Fruit fly (Drosophila melanogaster): ENCODE data around the gene Arfrp1.

Arfrp1 gene

DNA sequence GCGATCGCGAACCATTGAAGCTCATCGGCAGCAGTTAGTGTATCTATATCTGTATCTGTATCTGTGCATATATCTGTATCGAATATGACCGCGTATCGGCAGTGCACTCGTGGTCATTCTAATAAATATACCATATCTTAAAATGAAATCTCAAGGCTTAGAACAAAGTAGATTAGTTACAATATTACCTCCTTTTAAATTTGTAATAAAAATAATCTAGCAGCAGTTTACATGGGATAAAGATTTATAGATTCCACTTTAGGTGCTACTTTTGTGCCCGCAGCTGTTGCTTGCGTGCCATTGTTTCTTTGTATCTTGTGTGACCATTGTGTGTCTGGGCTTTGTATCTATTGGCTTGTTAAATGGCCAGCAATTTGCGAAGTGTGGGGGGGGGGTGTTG lies 46.8 kb upstream of the Arfrp1 start (continued):
- TF ChIP-seq B-H1 (GFP tag; IDR thresholded peaks at IDR 0.05) (peak; percentile 58), rib (GFP tag; IDR thresholded peaks at IDR 0.05) (no peak), ewg (GFP tag; optimal IDR thresholded peaks at IDR 0.05) (peak; percentile 65), zen (tag; optimal IDR thresholded peaks at IDR 0.05) (peak; percentile 24), CG11723 (GFP tag; optimal IDR thresholded peaks at IDR 0.05) (peak; percentile 42), CG2120 (GFP tag; optimal IDR thresholded peaks at IDR 0.05) (peak; percentile 59), gsb-n (tag; optimal IDR thresholded peaks at IDR 0.05) (peak; percentile 55), Ravus (GFP tag; IDR thresholded peaks at IDR 0.05) (no peak), dysf (GFP tag; IDR thresholded peaks at IDR 0.05) (peak; percentile 84), oc (tag; optimal IDR thresholded peaks at IDR 0.05) (peak; percentile 84), sqz (GFP tag; optimal IDR thresholded peaks at IDR 0.05) (peak; percentile 29), CG3995 (GFP tag; optimal IDR thresholded peaks at IDR 0.05) (peak; percentile 23), Atf-2 (GFP tag; optimal IDR thresholded peaks at IDR 0.05) (peak; percentile 24), al (GFP tag; IDR thresholded peaks at IDR 0.05) (no peak), Adf1 (GFP tag; IDR thresholded peaks at IDR 0.05) (no peak), Camta (GFP tag; optimal IDR thresholded peaks at IDR 0.05) (peak; percentile 52), ind (GFP tag; optimal IDR thresholded peaks at IDR 0.05) (peak; percentile 61), CG17912 (GFP tag; optimal IDR thresholded peaks at IDR 0.05) (no peak), CG4854 (GFP tag; optimal IDR thresholded peaks at IDR 0.05) (no peak), Fer2 (tag; optimal IDR thresholded peaks at IDR 0.05) (peak; percentile 13), E2f1 (GFP tag; IDR thresholded peaks at IDR 0.05) (peak; percentile 70), Oaz (GFP tag; IDR thresholded peaks at IDR 0.05) (peak; percentile 64; the same call in 1 of the 2 replicates), mld (GFP tag; IDR thresholded peaks at IDR 0.05; ENCODE audit: partially characterized antibody) (no peak), phol (tag; optimal IDR thresholded peaks at IDR 0.05) (peak; percentile 78), chif (GFP tag; optimal IDR thresholded peaks at IDR 0.05) (peak; percentile 48 to 66), mam (GFP tag; optimal IDR thresholded peaks at IDR 0.05) (peak; percentile 41), CG14050 (GFP tag; IDR thresholded peaks at IDR 0.05) (peak; percentile 66), CG30403 (GFP tag; optimal IDR thresholded peaks at IDR 0.05) (peak; percentile 75), MESR4 (GFP tag; optimal IDR thresholded peaks at IDR 0.05) (peak; percentile 16), CG10209 (GFP tag; optimal IDR thresholded peaks at IDR 0.05) (peak; percentile 68), CG9437 (GFP tag; optimal IDR thresholded peaks at IDR 0.05) (peak; percentile 71), CG2202 (tag; optimal IDR thresholded peaks at IDR 0.05) (peak; percentile 19), disco-r (GFP tag; optimal IDR thresholded peaks at IDR 0.05) (no peak), CG8388 (GFP tag; optimal IDR thresholded peaks at IDR 0.05) (peak; percentile 75), jing (GFP tag; optimal IDR thresholded peaks at IDR 0.05) (peak; percentile 40), dmrt11E (tag; optimal IDR thresholded peaks at IDR 0.05) (peak; percentile 43), Deaf1 (tag; optimal IDR thresholded peaks at IDR 0.05) (no peak), bcd (GFP tag; optimal IDR thresholded peaks at IDR 0.05) (peak; percentile 67), CG8944 (GFP tag; optimal IDR thresholded peaks at IDR 0.05) (peak; percentile 22), mirr (GFP tag; optimal IDR thresholded peaks at IDR 0.05) (no peak), eve (GFP tag; optimal IDR thresholded peaks at IDR 0.05) (no peak), Atf3 (GFP tag; optimal IDR thresholded peaks at IDR 0.05) (peak; percentile 8), CG13296 (GFP tag; optimal IDR thresholded peaks at IDR 0.05) (peak; percentile 80), Taf1 (GFP tag; IDR thresholded peaks at IDR 0.05) (no peak), CG9817 (tag; optimal IDR thresholded peaks at IDR 0.05) (peak; percentile 73), vvl (GFP tag; IDR thresholded peaks at IDR 0.05) (peak; percentile 86), CG31365 (tag; optimal IDR thresholded peaks at IDR 0.05) (peak; percentile 28), CG32532 (GFP tag; IDR thresholded peaks at IDR 0.05) (peak; percentile 49; the same call in 1 of the 2 replicates), lola (GFP tag; optimal IDR thresholded peaks at IDR 0.05) (peak in 1 of 3 experiments; percentile 47), gt (GFP tag; IDR thresholded peaks at IDR 0.05) (no peak), CG17359 (tag; optimal IDR thresholded peaks at IDR 0.05) (peak; percentile 87)

Measured in whole organism, embryonic.